Worm (Caenorhabditis elegans) whole organism, late embryonic: ENCODE measurements around the gene R04A9.9.

ENCODE experiments used
- T23F11.4 ChIP-seq: fragments of 200-800 bp; sonication (Bioruptor generic); optimal IDR thresholded peaks from 2 replicates; lab custom pipeline; 2018; ENCODE audit warnings: mild to moderate bottlenecking, missing genetic modification characterization, missing compliant biosample characterization
- pat-9 ChIP-seq: fragments of 200-800 bp; sonication (Bioruptor generic); optimal IDR thresholded peaks from 2 replicates; lab custom pipeline; 2018; ENCODE audit warnings: mild to moderate bottlenecking, missing genetic modification characterization, moderate library complexity, missing compliant biosample characterization
- pha-2 ChIP-seq: sonication (generic microtip); optimal IDR thresholded peaks from 2 replicates; lab custom pipeline; 2017; ENCODE audit warnings: mild to moderate bottlenecking, missing genetic modification characterization, missing compliant biosample characterization
- pros-1 ChIP-seq: fragments of 150-350 bp; optimal IDR thresholded peaks from 2 replicates; lab custom pipeline; 2014; ENCODE audit warnings: missing biosample characterization, missing genetic modification reagents, missing genetic modification characterization
- rnt-1 ChIP-seq: sonication (generic microtip); optimal IDR thresholded peaks from 2 replicates; lab custom pipeline; 2016; ENCODE audit warnings: missing genetic modification characterization, missing compliant biosample characterization
- tbx-2 ChIP-seq: sonication (generic microtip); optimal IDR thresholded peaks from 2 replicates; lab custom pipeline; 2016; ENCODE audit warnings: missing genetic modification characterization, missing compliant biosample characterization

- TF ChIP-seq pha-2 (no peak), pat-9 (tag; lab: Kevin White, UChicago) (no peak), rnt-1 (tag; lab: Kevin White, UChicago) (no peak), tbx-2 (tag; lab: Kevin White, UChicago) (no peak), pros-1 (tag; lab: Kevin White, UChicago) (no peak), T23F11.4 (GFP tag; lab: Kevin White, UChicago) (no peak)
Observed at ce11 chrX:431596-431995, 41.2 kb upstream of the R04A9.9 start.
